Worm (Caenorhabditis elegans) whole organism, young adult: Measurements from ENCODE around the gene aat-2.

Source experiments
- C17E4.6 ChIP-seq: fragments of 200-800 bp; sonication (Bioruptor generic); IDR thresholded peaks from 2 replicates; pipeline ENCODE4 v1.3.6; 2022; ENCODE audit warnings: missing genetic modification reagents, missing genetic modification characterization, missing compliant biosample characterization
- F37B4.10 ChIP-seq: fragments of 200-800 bp; sonication (Bioruptor generic); IDR thresholded peaks from 2 replicates; pipeline ENCODE4 v1.3.6; 2022; ENCODE audit warnings: missing genetic modification characterization, missing compliant biosample characterization
- F49E8.2 ChIP-seq: sonication (generic microtip); optimal IDR thresholded peaks from 3 replicates; lab custom pipeline; 2017; ENCODE audit warnings: missing genetic modification characterization, mild to moderate bottlenecking, missing compliant biosample characterization, antibody characterized with exemption, moderate library complexity; ENCODE audit not compliant: insufficient read depth
- F55B11.4 ChIP-seq: sonication (generic microtip); optimal IDR thresholded peaks from 2 replicates; lab custom pipeline; 2016; ENCODE audit warnings: missing compliant biosample characterization, missing genetic modification characterization, borderline replicate concordance; ENCODE audit not compliant: insufficient read depth
- K11D2.4 ChIP-seq: fragments of 200-800 bp; sonication (Bioruptor generic); IDR thresholded peaks from 2 replicates; pipeline ENCODE4 v1.3.6; 2022; ENCODE audit warnings: missing genetic modification reagents, missing genetic modification characterization, missing compliant biosample characterization
- Y67H2A.10 ChIP-seq: fragments of 200-800 bp; sonication (Bioruptor generic); conservative IDR thresholded peaks from 2 replicates; pipeline ENCODE4 v1.3.6; 2022; ENCODE audit warnings: missing genetic modification reagents, missing genetic modification characterization, missing compliant biosample characterization
- Y95B8A.8 ChIP-seq: fragments of 200-800 bp; sonication (Bioruptor generic); IDR thresholded peaks from 2 replicates; pipeline ENCODE4 v1.3.6; 2022; ENCODE audit warnings: missing genetic modification reagents, missing genetic modification characterization, missing compliant biosample characterization
- ZK185.1 ChIP-seq: sonication (generic microtip); optimal IDR thresholded peaks from 2 replicates; lab custom pipeline; 2016; ENCODE audit warnings: mild to moderate bottlenecking, missing genetic modification characterization, missing compliant biosample characterization; ENCODE audit not compliant: poor library complexity, severe bottlenecking
- ama-1 ChIP-seq, 3 experiments: fragments of 150-350 bp in 1 of 3; sonication (generic microtip) in 2 of 3; optimal IDR thresholded peaks; 2 replicates each; lab custom pipeline; 2014 to 2018; ENCODE audit warnings: missing biosample characterization in 2 of 3, missing genetic modification characterization in 2 of 3, missing genetic modification reagents in 2 of 3
- aptf-2 ChIP-seq: fragments of 200-800 bp; sonication (Bioruptor generic); conservative IDR thresholded peaks from 2 replicates; pipeline ENCODE4 v1.3.6; 2022; ENCODE audit warnings: missing genetic modification reagents, missing genetic modification characterization, missing compliant biosample characterization
- aptf-3 ChIP-seq: fragments of 200-800 bp; sonication (Bioruptor generic); IDR thresholded peaks from 2 replicates; pipeline ENCODE4 v1.3.6; 2022; ENCODE audit warnings: missing genetic modification characterization, missing compliant biosample characterization
- attf-5 ChIP-seq: fragments of 200-800 bp; sonication (Bioruptor generic); optimal IDR thresholded peaks from 2 replicates; lab custom pipeline; 2018; ENCODE audit warnings: mild to moderate bottlenecking, missing genetic modification characterization, missing compliant biosample characterization
- attf-6 ChIP-seq: fragments of 200-800 bp; sonication (Bioruptor generic); IDR thresholded peaks from 2 replicates; pipeline ENCODE4 v1.3.6; 2022; ENCODE audit warnings: missing genetic modification reagents, missing genetic modification characterization, missing compliant biosample characterization
- ceh-100 ChIP-seq: fragments of 200-800 bp; sonication (Bioruptor generic); IDR thresholded peaks from 2 replicates; pipeline ENCODE4 v1.3.6; 2022; ENCODE audit warnings: missing genetic modification reagents, missing genetic modification characterization, missing compliant biosample characterization
- dox-1 ChIP-seq: fragments of 200-800 bp; sonication (Bioruptor generic); IDR thresholded peaks from 2 replicates; pipeline ENCODE4 v1.3.6; 2022; ENCODE audit warnings: missing genetic modification reagents, missing genetic modification characterization, missing compliant biosample characterization
- dpl-1 ChIP-seq: fragments of 150-350 bp; optimal IDR thresholded peaks from 2 replicates; lab custom pipeline; 2014; ENCODE audit warnings: missing biosample characterization, missing genetic modification reagents, missing genetic modification characterization
- egrh-3 ChIP-seq: fragments of 200-800 bp; sonication (Bioruptor generic); IDR thresholded peaks from 2 replicates; pipeline ENCODE4 v1.3.6; 2022; ENCODE audit warnings: missing genetic modification reagents, missing genetic modification characterization, missing compliant biosample characterization
- ets-4 ChIP-seq: fragments of 200-800 bp; sonication (Bioruptor generic); optimal IDR thresholded peaks from 2 replicates; lab custom pipeline; 2018; ENCODE audit warnings: mild to moderate bottlenecking, missing genetic modification characterization, missing compliant biosample characterization
- him-1 ChIP-seq: sonication (generic microtip); optimal IDR thresholded peaks from 2 replicates; lab custom pipeline; 2016; ENCODE audit warnings: missing genotype, missing genetic modification reagents, missing genetic modification characterization, missing compliant biosample characterization
- lin-35 ChIP-seq, 3 experiments: fragments of 150-350 bp in 2 of 3; sonication (generic microtip) in 1 of 3; optimal IDR thresholded peaks; 2 replicates each; lab custom pipeline; 2014 to 2018; ENCODE audit warnings: missing biosample characterization in 3 of 3, missing genetic modification characterization in 3 of 3, missing genetic modification reagents in 3 of 3
- lin-40 ChIP-seq: sonication (generic microtip); optimal IDR thresholded peaks from 2 replicates; lab custom pipeline; 2016; ENCODE audit warnings: missing genetic modification characterization, mild to moderate bottlenecking, missing compliant biosample characterization, missing genotype, missing genetic modification reagents
- lin-54 ChIP-seq: fragments of 200-800 bp; sonication (Bioruptor generic); optimal IDR thresholded peaks from 2 replicates; lab custom pipeline; 2018; ENCODE audit warnings: mild to moderate bottlenecking, missing genetic modification characterization, missing compliant biosample characterization
- lsy-27 ChIP-seq: sonication (generic microtip); optimal IDR thresholded peaks from 2 replicates; lab custom pipeline; 2017; ENCODE audit warnings: missing genetic modification characterization, mild to moderate bottlenecking, missing compliant biosample characterization, antibody characterized with exemption, missing genotype, borderline replicate concordance; ENCODE audit not compliant: insufficient read depth
- madf-10 ChIP-seq: sonication (generic microtip); optimal IDR thresholded peaks from 2 replicates; lab custom pipeline; 2016; ENCODE audit warnings: mild to moderate bottlenecking, missing genetic modification characterization, missing compliant biosample characterization
- madf-6 ChIP-seq: fragments of 200-800 bp; sonication (Bioruptor generic); IDR thresholded peaks from 2 replicates; pipeline ENCODE4 v1.3.6; 2022; ENCODE audit warnings: missing genetic modification reagents, missing genetic modification characterization, missing compliant biosample characterization
- mcd-1 ChIP-seq: fragments of 200-800 bp; sonication (Bioruptor generic); IDR thresholded peaks from 2 replicates; pipeline ENCODE4 v1.3.6; 2022; ENCODE audit warnings: missing genetic modification reagents, missing genetic modification characterization, missing compliant biosample characterization
- nfya-1 ChIP-seq: sonication (generic microtip); optimal IDR thresholded peaks from 2 replicates; lab custom pipeline; 2017; ENCODE audit warnings: antibody characterized with exemption, missing compliant biosample characterization, missing genetic modification characterization, borderline replicate concordance; ENCODE audit not compliant: insufficient read depth
- nfyb-1 ChIP-seq: fragments of 200-800 bp; sonication (Bioruptor generic); IDR thresholded peaks from 2 replicates; pipeline ENCODE4 v1.3.6; 2022; ENCODE audit warnings: missing genetic modification reagents, missing genetic modification characterization, missing compliant biosample characterization
- nhr-179 ChIP-seq: sonication (generic microtip); optimal IDR thresholded peaks from 2 replicates; lab custom pipeline; 2016; ENCODE audit warnings: mild to moderate bottlenecking, missing genetic modification characterization, missing compliant biosample characterization
- nhr-80 ChIP-seq: sonication (generic microtip); optimal IDR thresholded peaks from 2 replicates; lab custom pipeline; 2016; ENCODE audit warnings: missing genetic modification characterization, missing compliant biosample characterization
- nhr-90 ChIP-seq: sonication (generic microtip); optimal IDR thresholded peaks from 2 replicates; lab custom pipeline; 2016; ENCODE audit warnings: missing genotype, mild to moderate bottlenecking, missing genetic modification characterization, missing compliant biosample characterization
- pha-4 ChIP-seq: fragments of 150-350 bp; sonication (generic microtip); optimal IDR thresholded peaks from 2 replicates; lab custom pipeline; 2014; ENCODE audit warnings: missing biosample characterization, missing genetic modification reagents, missing genetic modification characterization
- rcor-1 ChIP-seq: fragments of 200-800 bp; sonication (Bioruptor generic); IDR thresholded peaks from 2 replicates; pipeline ENCODE4 v1.3.6; 2022; ENCODE audit warnings: missing genetic modification reagents, missing genetic modification characterization, missing compliant biosample characterization
- snpc-1.1 ChIP-seq: sonication (generic microtip); optimal IDR thresholded peaks from 2 replicates; lab custom pipeline; 2017; ENCODE audit warnings: missing genetic modification characterization, mild to moderate bottlenecking, missing compliant biosample characterization, antibody characterized with exemption, moderate library complexity, missing genotype, missing genetic modification reagents; ENCODE audit not compliant: insufficient read depth
- snpc-1.3 ChIP-seq: sonication (generic microtip); optimal IDR thresholded peaks from 2 replicates; lab custom pipeline; 2017; ENCODE audit warnings: missing genetic modification characterization, mild to moderate bottlenecking, missing compliant biosample characterization, antibody characterized with exemption, moderate library complexity, missing genotype, missing genetic modification reagents; ENCODE audit not compliant: insufficient read depth
- snpc-3.4 ChIP-seq: sonication (generic microtip); optimal IDR thresholded peaks from 2 replicates; lab custom pipeline; 2017; ENCODE audit warnings: missing genetic modification characterization, mild to moderate bottlenecking, missing compliant biosample characterization, antibody characterized with exemption, moderate library complexity, missing genotype, missing genetic modification reagents
- snpc-4 ChIP-seq, 5 experiments: fragments of 150-350 bp in 1 of 5; sonication (generic microtip) in 4 of 5; optimal IDR thresholded peaks; 2 replicates each; lab custom pipeline; 2014 to 2018; ENCODE audit warnings: missing genetic modification characterization in 5 of 5, missing biosample characterization in 3 of 5, antibody characterized with exemption in 2 of 5, mild to moderate bottlenecking in 2 of 5, missing compliant biosample characterization in 2 of 5, missing genotype in 2 of 5, moderate library complexity in 2 of 5, missing genetic modification reagents in 1 of 5
- sptf-2 ChIP-seq: fragments of 200-800 bp; sonication (Bioruptor generic); optimal IDR thresholded peaks from 2 replicates; lab custom pipeline; 2018; ENCODE audit warnings: mild to moderate bottlenecking, missing genetic modification characterization, missing compliant biosample characterization
- tbp1 ChIP-seq: fragments of 200-800 bp; sonication (Bioruptor generic); optimal IDR thresholded peaks from 2 replicates; lab custom pipeline; 2018; ENCODE audit warnings: mild to moderate bottlenecking, missing genetic modification characterization, missing compliant biosample characterization
- tlf-1 ChIP-seq: fragments of 200-800 bp; sonication (Bioruptor generic); optimal IDR thresholded peaks from 2 replicates; lab custom pipeline; 2018; ENCODE audit warnings: mild to moderate bottlenecking, missing genetic modification characterization, missing compliant biosample characterization
- zfh-2 ChIP-seq: fragments of 200-800 bp; sonication (Bioruptor generic); conservative IDR thresholded peaks from 2 replicates; pipeline ENCODE4 v1.3.6; 2022; ENCODE audit warnings: missing genetic modification reagents, missing genetic modification characterization, missing compliant biosample characterization
- zim-3 ChIP-seq: sonication (generic microtip); optimal IDR thresholded peaks from 2 replicates; lab custom pipeline; 2017; ENCODE audit warnings: mild to moderate bottlenecking, missing genetic modification characterization, moderate library complexity, missing compliant biosample characterization
- ztf-18 ChIP-seq: sonication (generic microtip); optimal IDR thresholded peaks from 2 replicates; lab custom pipeline; 2016; ENCODE audit warnings: missing genotype, mild to moderate bottlenecking, missing genetic modification characterization, missing compliant biosample characterization

aat-2 gene

ce11 chrV:9222819-9223218, 23.3 kb downstream of the aat-2 start:
- TF ChIP-seq sptf-2 (GFP tag; lab: Kevin White, UChicago) (no peak), attf-6 (GFP tag; lab: Robert Waterston, UW) (no peak), zfh-2 (GFP tag; lab: Robert Waterston, UW) (peak; percentile 78), aptf-2 (GFP tag; lab: Robert Waterston, UW) (no peak), lsy-27 (no peak), nfya-1 (tag; lab: Kevin White, UChicago) (no peak)

DNA sequence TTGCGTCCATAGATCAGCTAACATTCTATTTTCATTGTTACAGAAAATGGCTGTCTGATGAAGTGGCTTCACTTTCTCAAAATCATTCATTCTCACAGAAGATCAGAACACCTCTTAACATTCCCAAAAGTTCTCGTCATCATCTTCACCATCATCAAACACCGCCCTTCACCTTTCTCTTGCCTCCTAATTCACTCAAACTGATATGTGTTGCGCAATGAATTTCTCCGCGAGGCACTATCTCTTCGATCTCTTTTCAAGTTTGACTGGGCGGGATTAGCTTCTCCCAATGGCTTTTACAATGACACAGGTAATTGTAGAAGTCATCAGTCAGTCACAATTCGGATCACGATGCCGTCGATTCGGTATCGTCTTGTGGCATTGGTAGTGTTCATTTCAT, 24.6 kb downstream of the aat-2 start, which contains the start of gene grd-6:
TSS of gene grd-6 (plus strand) at position 301 of the 400 bp plus-strand sequence.
- TF ChIP-seq nhr-90 (tag; lab: Kevin White, UChicago) (no peak), attf-5 (no peak), aptf-2 (GFP tag; lab: Robert Waterston, UW) (no peak), snpc-4 (GFP tag; optimal IDR thresholded peaks at IDR 0.05; lab: Kevin White, UChicago) (no peak), snpc-4 (tag; optimal IDR thresholded peaks at IDR 0.05; lab: Kevin White, UChicago) (no peak)
- TF ChIP-seq, all 124 proteins: peak for 0

- TF ChIP-seq snpc-1.1: no peak
- peak; percentile 21 for TF ChIP-seq F49E8.2 (tag; lab: Kevin White, UChicago)
- no peak for TF ChIP-seq F55B11.4 (tag; lab: Kevin White, UChicago)
- no peak for TF ChIP-seq him-1 (tag; lab: Kevin White, UChicago)
- TF ChIP-seq nhr-80 (tag; lab: Kevin White, UChicago): no peak
- TF ChIP-seq pha-4 (tag; lab: Kevin White, UChicago): no peak
- no peak for TF ChIP-seq nhr-179 (tag; lab: Kevin White, UChicago)
- TF ChIP-seq C17E4.6: no peak
- no peak for TF ChIP-seq ets-4 (GFP tag; lab: Kevin White, UChicago)
- no peak for TF ChIP-seq Y95B8A.8
- no peak for TF ChIP-seq zim-3 (tag; lab: Kevin White, UChicago)
- no peak for TF ChIP-seq rcor-1 (GFP tag; lab: Robert Waterston, UW)
- peak; percentile 49 for TF ChIP-seq dpl-1
- TF ChIP-seq F37B4.10 (GFP tag; lab: Robert Waterston, UW): no peak
- no peak for TF ChIP-seq ceh-100 (GFP tag; lab: Robert Waterston, UW)
- no peak for TF ChIP-seq snpc-3.4 (tag; lab: Kevin White, UChicago)
- no peak; the same call in 1 of the 2 replicates for TF ChIP-seq dox-1 (GFP tag; lab: Robert Waterston, UW)
- TF ChIP-seq ZK185.1: no peak
- no peak for TF ChIP-seq aptf-3
- TF ChIP-seq tbp1 (GFP tag; lab: Kevin White, UChicago): peak; percentile 4
- TF ChIP-seq lin-54 (GFP tag; lab: Kevin White, UChicago): peak; percentile 73
- no peak for TF ChIP-seq egrh-3 (GFP tag; lab: Robert Waterston, UW)
- TF ChIP-seq lin-40 (tag; lab: Kevin White, UChicago): no peak
- peak; percentile 50 for TF ChIP-seq ztf-18 (tag; lab: Kevin White, UChicago)
- TF ChIP-seq ama-1 (optimal IDR thresholded peaks at IDR 0.05; lab: Kevin White, UChicago): no peak
- TF ChIP-seq ama-1 (GFP tag; optimal IDR thresholded peaks at IDR 0.05; lab: Kevin White, UChicago): no peak
- TF ChIP-seq madf-10 (tag; lab: Kevin White, UChicago): no peak
- no peak for TF ChIP-seq lin-35 (GFP tag; optimal IDR thresholded peaks at IDR 0.05; lab: Kevin White, UChicago)
- peak; percentile 9 for TF ChIP-seq snpc-1.3 (tag; lab: Kevin White, UChicago)
- peak; percentile 88 for TF ChIP-seq mcd-1 (GFP tag; lab: Robert Waterston, UW)
- TF ChIP-seq K11D2.4 (GFP tag; lab: Robert Waterston, UW): no peak
- no peak for TF ChIP-seq nfyb-1 (GFP tag; lab: Robert Waterston, UW)
- TF ChIP-seq Y67H2A.10: no peak
- TF ChIP-seq tlf-1 (GFP tag; lab: Kevin White, UChicago): no peak
- no peak for TF ChIP-seq madf-6 (GFP tag; lab: Robert Waterston, UW)
- TF ChIP-seq lsy-27: no peak
These were observed 25.7 kb downstream of the aat-2 start for ce11 chrV:9220444-9220843.
